Fruit fly (Drosophila melanogaster): ENCODE results near the gene CG15599.

CG15599 gene

DNA sequence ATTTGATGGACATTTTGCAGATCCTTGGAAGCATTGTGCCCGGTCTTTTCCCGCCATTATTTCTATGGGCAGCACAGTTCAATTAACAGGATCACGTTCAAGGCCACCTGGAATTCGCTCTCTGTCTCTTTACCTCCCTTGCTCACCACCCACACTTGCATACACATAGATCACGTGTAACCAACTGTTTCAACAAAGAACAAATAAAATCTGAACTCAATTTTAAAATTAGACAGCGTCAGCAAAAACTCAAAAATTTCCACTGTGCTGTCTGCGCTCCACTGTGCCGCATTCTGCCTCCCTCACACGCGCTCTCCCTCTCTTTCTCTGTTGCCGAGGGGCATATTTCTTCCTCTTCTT is 20.9 kb upstream of the CG15599 start:
- TF ChIP-seq ey (GFP tag; optimal IDR thresholded peaks at IDR 0.05) (peak; percentile 9), h (GFP tag; optimal IDR thresholded peaks at IDR 0.05) (no peak), br (GFP tag; optimal IDR thresholded peaks at IDR 0.05) (peak; percentile 36), pan (optimal IDR thresholded peaks at IDR 0.05) (no peak), rgr (GFP tag; optimal IDR thresholded peaks at IDR 0.05) (peak; percentile 38), sage (GFP tag; optimal IDR thresholded peaks at IDR 0.05) (no peak), HLH106 (tag; optimal IDR thresholded peaks at IDR 0.05) (no peak), dl (GFP tag; optimal IDR thresholded peaks at IDR 0.05; ENCODE audit: insufficient read depth in 1 of 2, partially characterized antibody in 2 of 2) (no peak), Jra (GFP tag; optimal IDR thresholded peaks at IDR 0.05) (no peak), tai (GFP tag; optimal IDR thresholded peaks at IDR 0.05) (no peak), brk (GFP tag; optimal IDR thresholded peaks at IDR 0.05) (no peak), Hnf4 (GFP tag; optimal IDR thresholded peaks at IDR 0.05) (peak; percentile 4), psq (GFP tag; optimal IDR thresholded peaks at IDR 0.05) (peak; percentile 6), Rel (GFP tag; optimal IDR thresholded peaks at IDR 0.05) (no peak), Rel (tag; optimal IDR thresholded peaks at IDR 0.05) (no peak), GATAd (GFP tag; optimal IDR thresholded peaks at IDR 0.05) (no peak), CG32264 (GFP tag; optimal IDR thresholded peaks at IDR 0.05) (no peak), OdsH (GFP tag; optimal IDR thresholded peaks at IDR 0.05) (no peak), dsf (GFP tag; optimal IDR thresholded peaks at IDR 0.05; ENCODE audit: borderline replicate concordance) (no peak), Dfd (GFP tag; optimal IDR thresholded peaks at IDR 0.05) (no peak), Hr78 (GFP tag; optimal IDR thresholded peaks at IDR 0.05) (no peak), dmrt93B (GFP tag; optimal IDR thresholded peaks at IDR 0.05) (no peak), woc (GFP tag; optimal IDR thresholded peaks at IDR 0.05) (peak; percentile 3), CrebA (GFP tag; optimal IDR thresholded peaks at IDR 0.05; ENCODE audit: borderline replicate concordance) (no peak), lola (GFP tag; optimal IDR thresholded peaks at IDR 0.05) (no peak), N (GFP tag; optimal IDR thresholded peaks at IDR 0.05) (no peak), Vsx2 (GFP tag; optimal IDR thresholded peaks at IDR 0.05; ENCODE audit: partially characterized antibody) (no peak), Abd-B (GFP tag; optimal IDR thresholded peaks at IDR 0.05) (no peak), Sp1 (GFP tag; optimal IDR thresholded peaks at IDR 0.05) (no peak), Dif (GFP tag; optimal IDR thresholded peaks at IDR 0.05; ENCODE audit: partially characterized antibody) (no peak), foxo (GFP tag; optimal IDR thresholded peaks at IDR 0.05) (peak in 1 of 2 experiments; percentile 40), fru (GFP tag; optimal IDR thresholded peaks at IDR 0.05) (no peak), Mio (GFP tag; optimal IDR thresholded peaks at IDR 0.05) (no peak), Myc (optimal IDR thresholded peaks at IDR 0.05) (no peak), usp (GFP tag; optimal IDR thresholded peaks at IDR 0.05) (no peak), jim (GFP tag; optimal IDR thresholded peaks at IDR 0.05) (no peak), CG9705 (GFP tag; optimal IDR thresholded peaks at IDR 0.05) (no peak), Hr83 (GFP tag; optimal IDR thresholded peaks at IDR 0.05; ENCODE audit: poor library complexity, severe bottlenecking) (peak; percentile 13), sv (GFP tag; optimal IDR thresholded peaks at IDR 0.05) (no peak)

- TF ChIP-seq HLH106 (tag; optimal IDR thresholded peaks at IDR 0.05) = peak; percentile 80
- peak; percentile 9 for TF ChIP-seq N (GFP tag; optimal IDR thresholded peaks at IDR 0.05)
- TF ChIP-seq Hnf4 (GFP tag; optimal IDR thresholded peaks at IDR 0.05) = no peak
- no peak for TF ChIP-seq Dif (GFP tag; optimal IDR thresholded peaks at IDR 0.05; ENCODE audit: partially characterized antibody)
- TF ChIP-seq foxo (GFP tag; optimal IDR thresholded peaks at IDR 0.05) = peak in 1 of 2 experiments; percentile 74
- TF ChIP-seq sv (GFP tag; optimal IDR thresholded peaks at IDR 0.05) = peak; percentile 29
- TF ChIP-seq OdsH (GFP tag; optimal IDR thresholded peaks at IDR 0.05) = peak; percentile 25
- TF ChIP-seq sage (GFP tag; optimal IDR thresholded peaks at IDR 0.05) = no peak
- peak; percentile 68 for TF ChIP-seq dmrt93B (GFP tag; optimal IDR thresholded peaks at IDR 0.05)
- TF ChIP-seq pan (optimal IDR thresholded peaks at IDR 0.05) = no peak
- TF ChIP-seq Sp1 (GFP tag; optimal IDR thresholded peaks at IDR 0.05) = peak; percentile 63
- TF ChIP-seq h (GFP tag; optimal IDR thresholded peaks at IDR 0.05) = peak; percentile 67
- TF ChIP-seq dl (GFP tag; optimal IDR thresholded peaks at IDR 0.05; ENCODE audit: insufficient read depth in 1 of 2, partially characterized antibody in 2 of 2) = no peak
- TF ChIP-seq Rel (GFP tag; optimal IDR thresholded peaks at IDR 0.05) = no peak
- TF ChIP-seq Rel (tag; optimal IDR thresholded peaks at IDR 0.05) = peak; percentile 34
- TF ChIP-seq Myc (optimal IDR thresholded peaks at IDR 0.05) = no peak
- peak; percentile 54 for TF ChIP-seq br (GFP tag; optimal IDR thresholded peaks at IDR 0.05)
- TF ChIP-seq psq (GFP tag; optimal IDR thresholded peaks at IDR 0.05) = peak; percentile 40
- TF ChIP-seq CG9705 (GFP tag; optimal IDR thresholded peaks at IDR 0.05) = peak; percentile 49
- TF ChIP-seq woc (GFP tag; optimal IDR thresholded peaks at IDR 0.05) = peak; percentile 55
- no peak for TF ChIP-seq GATAd (GFP tag; optimal IDR thresholded peaks at IDR 0.05)
- peak; percentile 63 for TF ChIP-seq rgr (GFP tag; optimal IDR thresholded peaks at IDR 0.05)
- peak; percentile 41 for TF ChIP-seq ey (GFP tag; optimal IDR thresholded peaks at IDR 0.05)
Measured at dm6 chrX:15703720-15704206, 15.1 kb upstream of the CG15599 start, which contains the start of the genes Pis and Hap40. Gene Pis (minus strand): TSS chrX:15703770. Gene Hap40 (plus strand): TSS chrX:15704125.
